Worm (Caenorhabditis elegans): ENCODE results near the gene C49C8.1.

ce11 chrIV:8679225-8679624 is 24.8 kb downstream of the C49C8.1 start, which contains the start of gene nlp-60:
- no peak for TF ChIP-seq egl-5 (tag; optimal IDR thresholded peaks at IDR 0.05)
- TF ChIP-seq elt-2 (tag; optimal IDR thresholded peaks at IDR 0.05) = no peak
- no peak for TF ChIP-seq ceh-82 (tag; optimal IDR thresholded peaks at IDR 0.05)
- TF ChIP-seq eor-1 (tag; optimal IDR thresholded peaks at IDR 0.05) = no peak
- no peak for TF ChIP-seq nhr-237 (tag; optimal IDR thresholded peaks at IDR 0.05)
- no peak for TF ChIP-seq ztf-11 (tag; optimal IDR thresholded peaks at IDR 0.05)
- no peak for TF ChIP-seq tbx-2 (tag; optimal IDR thresholded peaks at IDR 0.05)
- TF ChIP-seq ceh-9 (tag; optimal IDR thresholded peaks at IDR 0.05) = no peak

Data from whole organism, L3 larva.